Worm (Caenorhabditis elegans) whole organism, late embryonic: ENCODE measurements around the gene F43H9.4.
A peak's percentile ranks its signal among the peaks of the same experiment; 100 is the strongest.

ENCODE experiments used
- C08G9.2 ChIP-seq: sonication (generic microtip); optimal IDR thresholded peaks from 2 replicates; lab custom pipeline; 2016; ENCODE audit warnings: mild to moderate bottlenecking, missing genetic modification characterization, moderate library complexity, missing compliant biosample characterization
- K02D7.2 ChIP-seq: sonication (generic microtip); optimal IDR thresholded peaks from 2 replicates; lab custom pipeline; 2017; ENCODE audit warnings: mild to moderate bottlenecking, missing genetic modification characterization, missing compliant biosample characterization
- T23F11.4 ChIP-seq: fragments of 200-800 bp; sonication (Bioruptor generic); optimal IDR thresholded peaks from 2 replicates; lab custom pipeline; 2018; ENCODE audit warnings: mild to moderate bottlenecking, missing genetic modification characterization, missing compliant biosample characterization
- Y22D7AL.16 ChIP-seq: sonication (generic microtip); optimal IDR thresholded peaks from 2 replicates; lab custom pipeline; 2016; ENCODE audit warnings: missing genetic modification characterization, missing compliant biosample characterization
- ama-1 ChIP-seq: fragments of 150-350 bp; optimal IDR thresholded peaks from 2 replicates; lab custom pipeline; 2014
- ceh-14 ChIP-seq: sonication (generic microtip); optimal IDR thresholded peaks from 2 replicates; lab custom pipeline; 2016; ENCODE audit warnings: missing genotype, missing genetic modification characterization, missing compliant biosample characterization
- ceh-18 ChIP-seq: sonication (generic microtip); optimal IDR thresholded peaks from 2 replicates; lab custom pipeline; 2016; ENCODE audit warnings: missing genetic modification characterization, missing compliant biosample characterization
- ceh-22 ChIP-seq: sonication (generic microtip); optimal IDR thresholded peaks from 2 replicates; lab custom pipeline; 2017; ENCODE audit warnings: missing biosample characterization, missing genetic modification characterization
- ceh-24 ChIP-seq: sonication (generic microtip); optimal IDR thresholded peaks from 2 replicates; lab custom pipeline; 2016; ENCODE audit warnings: mild to moderate bottlenecking, missing genetic modification characterization, missing compliant biosample characterization
- ceh-31 ChIP-seq: sonication (generic microtip); optimal IDR thresholded peaks from 2 replicates; lab custom pipeline; 2016; ENCODE audit warnings: missing genetic modification characterization, missing compliant biosample characterization
- ceh-48 ChIP-seq: sonication (generic microtip); optimal IDR thresholded peaks from 2 replicates; lab custom pipeline; 2016; ENCODE audit warnings: missing genetic modification characterization, inconsistent platforms, missing compliant biosample characterization
- ceh-6 ChIP-seq: fragments of 200-800 bp; sonication (Bioruptor generic); optimal IDR thresholded peaks from 2 replicates; lab custom pipeline; 2018; ENCODE audit warnings: mild to moderate bottlenecking, missing genetic modification characterization, missing compliant biosample characterization
- dve-1 ChIP-seq: sonication (generic microtip); optimal IDR thresholded peaks from 2 replicates; lab custom pipeline; 2017; ENCODE audit warnings: antibody characterized with exemption, mild to moderate bottlenecking, missing genetic modification characterization, missing compliant biosample characterization
- elt-4 ChIP-seq: sonication (generic microtip); optimal IDR thresholded peaks from 2 replicates; lab custom pipeline; 2016; ENCODE audit warnings: missing genetic modification characterization, missing compliant biosample characterization
- ets-4 ChIP-seq: sonication (generic microtip); optimal IDR thresholded peaks from 2 replicates; lab custom pipeline; 2016; ENCODE audit warnings: missing genetic modification characterization, missing compliant biosample characterization
- fkh-6 ChIP-seq: sonication (generic microtip); optimal IDR thresholded peaks from 2 replicates; lab custom pipeline; 2016; ENCODE audit warnings: missing genetic modification characterization, missing compliant biosample characterization
- gmeb-2 ChIP-seq: sonication (generic microtip); optimal IDR thresholded peaks from 2 replicates; lab custom pipeline; 2016; ENCODE audit warnings: missing genetic modification characterization, inconsistent platforms, missing compliant biosample characterization
- hlh-30 ChIP-seq: sonication (generic microtip); optimal IDR thresholded peaks from 2 replicates; lab custom pipeline; 2017; ENCODE audit warnings: antibody characterized with exemption, missing genetic modification characterization, missing compliant biosample characterization; ENCODE audit not compliant: insufficient read depth
- hlh-6 ChIP-seq: sonication (generic microtip); optimal IDR thresholded peaks from 2 replicates; lab custom pipeline; 2016; ENCODE audit warnings: missing genotype, missing genetic modification characterization, missing compliant biosample characterization
- lim-6 ChIP-seq: sonication (generic microtip); optimal IDR thresholded peaks from 2 replicates; lab custom pipeline; 2016; ENCODE audit warnings: missing genetic modification characterization, missing compliant biosample characterization
- mec-3 ChIP-seq: sonication (generic microtip); optimal IDR thresholded peaks from 2 replicates; lab custom pipeline; 2016; ENCODE audit warnings: borderline replicate concordance, missing genetic modification characterization, missing compliant biosample characterization
- nfya-1 ChIP-seq: sonication (generic microtip); optimal IDR thresholded peaks from 2 replicates; lab custom pipeline; 2017; ENCODE audit warnings: missing genetic modification characterization, mild to moderate bottlenecking, missing compliant biosample characterization, antibody characterized with exemption, moderate library complexity
- nhr-11 ChIP-seq: fragments of 150-350 bp; optimal IDR thresholded peaks from 2 replicates; lab custom pipeline; 2014; ENCODE audit warnings: missing biosample characterization, missing genetic modification characterization
- nhr-232 ChIP-seq: sonication (generic microtip); optimal IDR thresholded peaks from 2 replicates; lab custom pipeline; 2016; ENCODE audit warnings: missing genetic modification characterization, missing compliant biosample characterization
- odd-2 ChIP-seq: sonication (generic microtip); optimal IDR thresholded peaks from 2 replicates; lab custom pipeline; 2017; ENCODE audit warnings: antibody characterized with exemption, mild to moderate bottlenecking, missing genetic modification characterization, missing compliant biosample characterization
- pag-3 ChIP-seq: sonication (generic microtip); optimal IDR thresholded peaks from 2 replicates; lab custom pipeline; 2016; ENCODE audit warnings: missing compliant biosample characterization, missing genetic modification characterization, borderline replicate concordance
- pat-9 ChIP-seq: fragments of 200-800 bp; sonication (Bioruptor generic); optimal IDR thresholded peaks from 2 replicates; lab custom pipeline; 2018; ENCODE audit warnings: mild to moderate bottlenecking, missing genetic modification characterization, moderate library complexity, missing compliant biosample characterization
- pqm-1 ChIP-seq: sonication (generic microtip); optimal IDR thresholded peaks from 2 replicates; lab custom pipeline; 2016; ENCODE audit warnings: missing genetic modification characterization, missing compliant biosample characterization
- pros-1 ChIP-seq: fragments of 150-350 bp; optimal IDR thresholded peaks from 2 replicates; lab custom pipeline; 2014; ENCODE audit warnings: missing biosample characterization, missing genetic modification reagents, missing genetic modification characterization
- rnt-1 ChIP-seq: sonication (generic microtip); optimal IDR thresholded peaks from 2 replicates; lab custom pipeline; 2016; ENCODE audit warnings: missing genetic modification characterization, missing compliant biosample characterization
- sox-2 ChIP-seq: fragments of 200-800 bp; sonication (Bioruptor generic); IDR thresholded peaks from 2 replicates; pipeline ENCODE4 v1.3.6; 2022; ENCODE audit warnings: missing genetic modification reagents, missing genetic modification characterization, missing compliant biosample characterization
- syd-9 ChIP-seq: sonication (generic microtip); optimal IDR thresholded peaks from 2 replicates; lab custom pipeline; 2016; ENCODE audit warnings: mild to moderate bottlenecking, missing genetic modification characterization, moderate library complexity, missing compliant biosample characterization
- tbx-2 ChIP-seq: sonication (generic microtip); optimal IDR thresholded peaks from 2 replicates; lab custom pipeline; 2016; ENCODE audit warnings: missing genetic modification characterization, missing compliant biosample characterization

The F43H9.4 gene

ce11 chrV:8035947-8036346 is 9.4 kb downstream of the F43H9.4 start, which contains the start of gene ZC513.14:
Gene ZC513.14 (minus strand): TSS chrV:8036047.
- TF ChIP-seq pqm-1 (tag; lab: Kevin White, UChicago), result no peak
- TF ChIP-seq dve-1 (tag; lab: Kevin White, UChicago), result no peak
- TF ChIP-seq K02D7.2, result no peak
- TF ChIP-seq pat-9, result no peak
- TF ChIP-seq nhr-11 (tag; lab: Kevin White, UChicago), result no peak
- TF ChIP-seq C08G9.2 (tag; lab: Kevin White, UChicago), result no peak
- TF ChIP-seq rnt-1 (tag; lab: Kevin White, UChicago), result no peak
- no peak for TF ChIP-seq ceh-24 (tag; lab: Kevin White, UChicago)
- no peak for TF ChIP-seq syd-9 (tag; lab: Kevin White, UChicago)
- TF ChIP-seq Y22D7AL.16, result no peak
- no peak for TF ChIP-seq ceh-18

DNA sequence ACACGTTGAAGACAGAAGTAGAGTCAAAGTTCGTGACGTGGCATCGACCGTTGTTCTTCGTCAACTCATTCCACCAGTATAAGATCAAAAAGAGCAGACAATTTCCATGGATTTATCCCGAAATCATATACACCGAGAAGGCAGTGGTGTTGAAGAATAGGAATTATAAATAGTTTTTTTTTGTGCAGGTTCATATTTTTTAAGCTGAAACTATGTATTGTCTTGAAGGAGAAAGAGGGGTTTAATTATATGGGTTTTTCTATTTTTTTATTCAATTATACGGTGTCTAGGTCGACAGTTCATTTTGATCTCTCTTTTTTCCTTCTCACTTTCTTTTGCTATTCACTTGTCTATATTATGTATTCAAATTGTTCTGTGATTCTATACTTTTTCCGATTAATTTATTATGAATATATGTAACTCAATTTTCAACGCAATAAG is 12.6 kb downstream of the F43H9.4 start:
- TF ChIP-seq lim-6 (no peak), hlh-6 (tag; lab: Kevin White, UChicago) (no peak), gmeb-2 (peak; percentile 19), C08G9.2 (tag; lab: Kevin White, UChicago) (no peak), T23F11.4 (GFP tag; lab: Kevin White, UChicago) (no peak), tbx-2 (no peak), rnt-1 (tag; lab: Kevin White, UChicago) (no peak), ceh-22 (tag; lab: Kevin White, UChicago) (no peak), sox-2 (no peak), nfya-1 (tag; lab: Kevin White, UChicago) (no peak), ceh-14 (tag; lab: Kevin White, UChicago) (no peak), ama-1 (lab: Kevin White, UChicago) (peak; percentile 75), ceh-6 (no peak), fkh-6 (no peak)
- TF ChIP-seq, all 69 proteins: peak for 2

DNA sequence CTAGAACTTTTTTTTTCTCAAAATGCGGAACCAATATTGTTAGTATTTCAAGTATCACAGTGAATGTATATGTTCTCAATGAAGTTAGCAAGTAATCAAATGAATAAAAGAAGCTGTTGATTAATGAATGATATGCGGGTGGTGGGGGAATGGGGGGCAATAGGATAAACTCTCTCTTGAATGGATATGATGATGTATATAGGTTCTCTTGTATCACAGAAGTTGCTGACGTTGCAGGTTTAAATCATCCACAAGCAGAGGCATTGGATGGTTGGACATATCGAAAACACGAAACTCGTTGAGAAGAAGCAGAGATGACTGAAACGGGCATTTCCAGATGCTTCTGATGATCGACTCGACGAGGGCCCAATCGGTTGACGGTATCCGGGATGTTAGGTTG is 13.1 kb downstream of the F43H9.4 start:
- TF ChIP-seq C08G9.2 (tag; lab: Kevin White, UChicago) (no peak), mec-3 (tag; lab: Kevin White, UChicago) (no peak), pros-1 (tag; lab: Kevin White, UChicago) (no peak), pag-3 (tag; lab: Kevin White, UChicago) (no peak)

- TF ChIP-seq ets-4 (tag; lab: Kevin White, UChicago) (no peak), odd-2 (no peak), tbx-2 (peak; percentile 10), ama-1 (lab: Kevin White, UChicago) (peak; percentile 85), ceh-31 (peak; percentile 29)
Observed at ce11 chrV:8040247-8041084, 14.0 kb downstream of the F43H9.4 start.

DNA sequence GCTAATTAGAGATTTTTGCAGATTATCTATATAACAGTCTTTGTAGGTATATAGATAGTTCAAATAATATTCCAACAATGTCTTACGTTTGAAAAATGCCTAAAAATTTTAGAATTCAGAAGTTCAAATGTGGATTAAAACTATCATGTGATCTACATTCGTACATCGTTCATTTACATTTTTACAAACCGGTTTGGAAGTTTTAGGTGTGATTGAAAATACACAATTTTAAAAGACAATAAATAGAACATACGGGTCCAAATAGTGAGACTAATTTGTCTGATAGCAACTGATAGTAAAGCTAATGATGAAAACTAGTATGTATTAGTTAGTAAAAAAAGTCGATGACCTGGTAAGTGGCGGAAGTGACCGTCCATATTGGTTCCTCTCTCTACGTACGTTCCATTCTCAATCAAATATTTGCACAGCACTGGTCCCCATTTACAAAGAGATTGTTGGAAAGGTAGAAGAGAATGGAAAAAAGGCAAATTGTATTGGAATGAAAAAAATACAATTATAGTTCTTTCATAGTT is 14.9 kb downstream of the F43H9.4 start:
- no peak for TF ChIP-seq nhr-232 (tag; lab: Kevin White, UChicago)
- TF ChIP-seq ceh-14 (tag; lab: Kevin White, UChicago), result no peak
- no peak for TF ChIP-seq ceh-48 (tag; lab: Kevin White, UChicago)
- no peak for TF ChIP-seq elt-4
- no peak for TF ChIP-seq hlh-30 (tag; lab: Kevin White, UChicago)
